Worm (Caenorhabditis elegans) whole organism, early embryonic: ENCODE data around the gene R148.8.

Experiments
- B0310.2 ChIP-seq: sonication (generic microtip); optimal IDR thresholded peaks from 2 replicates; lab custom pipeline; 2016; ENCODE audit warnings: mild to moderate bottlenecking, missing genetic modification characterization, missing compliant biosample characterization
- F13C5.2 ChIP-seq: sonication (generic microtip); optimal IDR thresholded peaks from 2 replicates; lab custom pipeline; 2017; ENCODE audit warnings: mild to moderate bottlenecking, missing genetic modification characterization, inconsistent platforms, missing compliant biosample characterization
- aly-1 ChIP-seq: sonication (generic microtip); optimal IDR thresholded peaks from 2 replicates; lab custom pipeline; 2016; ENCODE audit warnings: missing genetic modification characterization, missing compliant biosample characterization
- ama-1 ChIP-seq: fragments of 150-350 bp; optimal IDR thresholded peaks from 2 replicates; lab custom pipeline; 2014
- ceh-13 ChIP-seq: fragments of 200-800 bp; sonication (Bioruptor generic); optimal IDR thresholded peaks from 2 replicates; lab custom pipeline; 2018; ENCODE audit warnings: mild to moderate bottlenecking, missing genetic modification characterization, missing compliant biosample characterization
- ceh-36 ChIP-seq: sonication (generic microtip); optimal IDR thresholded peaks from 2 replicates; lab custom pipeline; 2016; ENCODE audit warnings: missing genetic modification characterization, inconsistent platforms, missing compliant biosample characterization
- ets-7 ChIP-seq: sonication (generic microtip); optimal IDR thresholded peaks from 2 replicates; lab custom pipeline; 2016; ENCODE audit warnings: missing genotype, missing genetic modification characterization, missing compliant biosample characterization
- flt-1 ChIP-seq: fragments of 200-800 bp; sonication (Bioruptor generic); IDR thresholded peaks from 2 replicates; pipeline ENCODE4 v1.3.6; 2022; ENCODE audit warnings: missing genetic modification characterization, missing compliant biosample characterization
- hmbx-1 ChIP-seq: sonication (generic microtip); optimal IDR thresholded peaks from 2 replicates; lab custom pipeline; 2016; ENCODE audit warnings: mild to moderate bottlenecking, missing genetic modification characterization, missing compliant biosample characterization
- hmg-4 ChIP-seq: fragments of 200-800 bp; sonication (Bioruptor generic); optimal IDR thresholded peaks from 2 replicates; lab custom pipeline; 2018; ENCODE audit warnings: mild to moderate bottlenecking, missing genetic modification characterization, missing compliant biosample characterization
- hnd-1 ChIP-seq: sonication (generic microtip); optimal IDR thresholded peaks from 2 replicates; lab custom pipeline; 2016; ENCODE audit warnings: missing genetic modification characterization, missing compliant biosample characterization
- pes-1 ChIP-seq: fragments of 200-800 bp; sonication (Bioruptor generic); IDR thresholded peaks from 2 replicates; pipeline ENCODE4 v1.3.6; 2022; ENCODE audit warnings: missing genetic modification reagents, missing genetic modification characterization, missing compliant biosample characterization
- scrt-1 ChIP-seq: fragments of 200-800 bp; sonication (Bioruptor generic); IDR thresholded peaks from 2 replicates; pipeline ENCODE4 v1.3.6; 2022; ENCODE audit warnings: missing genetic modification characterization, missing compliant biosample characterization
- sea-1 ChIP-seq: fragments of 200-800 bp; sonication (Bioruptor generic); conservative IDR thresholded peaks from 2 replicates; pipeline ENCODE4 v1.3.6; 2022; ENCODE audit warnings: missing genetic modification characterization, missing compliant biosample characterization
- tbx-11 ChIP-seq: fragments of 200-800 bp; sonication (Bioruptor generic); IDR thresholded peaks from 2 replicates; pipeline ENCODE4 v1.3.6; 2022; ENCODE audit warnings: missing genetic modification characterization, missing compliant biosample characterization
- tbx-37 ChIP-seq: fragments of 200-800 bp; sonication (Bioruptor generic); conservative IDR thresholded peaks from 2 replicates; pipeline ENCODE4 v1.3.6; 2022; ENCODE audit warnings: missing genetic modification reagents, missing genetic modification characterization, missing compliant biosample characterization
- tra-4 ChIP-seq: sonication (generic microtip); optimal IDR thresholded peaks from 2 replicates; lab custom pipeline; 2017; ENCODE audit warnings: missing genetic modification characterization, missing compliant biosample characterization

R148.8 gene

ce11 chrIII:3183377-3183776 lies 7.9 kb upstream of the R148.8 start, which contains the start of gene lmtr-5:
TSS of gene lmtr-5 (plus strand) at chrIII:3183677.
- TF ChIP-seq flt-1 (GFP tag; lab: Robert Waterston, UW) = no peak
- TF ChIP-seq ama-1 (lab: Kevin White, UChicago) = no peak

DNA sequence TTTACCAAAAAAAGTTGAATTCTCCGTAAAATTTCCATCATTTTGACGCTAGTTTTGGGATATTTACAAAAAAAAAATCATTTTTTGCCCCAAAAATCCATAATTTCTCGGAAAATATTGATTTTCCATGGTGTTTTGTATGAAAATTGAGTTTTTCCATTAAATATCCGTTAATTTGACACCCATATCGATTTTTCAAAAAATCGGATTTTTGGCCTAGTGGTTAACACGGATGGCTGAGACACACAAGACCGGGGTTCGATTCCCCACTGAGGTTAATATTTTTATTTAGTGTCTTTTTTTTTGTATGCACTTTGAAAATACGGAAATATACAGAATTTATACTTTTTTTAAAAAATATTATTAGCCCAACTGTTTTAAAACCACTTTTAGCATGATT lies 6.1 kb upstream of the R148.8 start:
- no peak for TF ChIP-seq scrt-1
- TF ChIP-seq tbx-37 (GFP tag; lab: Robert Waterston, UW) = no peak
- TF ChIP-seq hmbx-1 (tag; lab: Kevin White, UChicago) = no peak
- TF ChIP-seq ceh-36 (tag; lab: Kevin White, UChicago) = no peak
- no peak for TF ChIP-seq aly-1 (tag; lab: Kevin White, UChicago)

- TF ChIP-seq flt-1 (GFP tag; lab: Robert Waterston, UW) = no peak
- no peak for TF ChIP-seq hmbx-1 (tag; lab: Kevin White, UChicago)
- no peak for TF ChIP-seq sea-1
- TF ChIP-seq ama-1 (lab: Kevin White, UChicago) = no peak
- TF ChIP-seq ets-7 (tag; lab: Kevin White, UChicago) = no peak
- no peak for TF ChIP-seq hnd-1 (tag; lab: Kevin White, UChicago)
- TF ChIP-seq scrt-1 = no peak
- no peak for TF ChIP-seq tbx-37 (GFP tag; lab: Robert Waterston, UW)
- no peak for TF ChIP-seq tbx-11 (GFP tag; lab: Robert Waterston, UW)
- TF ChIP-seq ceh-13 (GFP tag; lab: Kevin White, UChicago) = no peak
- no peak for TF ChIP-seq B0310.2 (tag; lab: Kevin White, UChicago)
- no peak for TF ChIP-seq pes-1 (GFP tag; lab: Robert Waterston, UW)
These were observed 5.3 kb upstream of the R148.8 start, which contains the start of gene mks-1 for ce11 chrIII:3185980-3186379. TSS of gene mks-1 (plus strand) at chrIII:3186280.

ce11 chrIII:3188564-3188963 lies 2.7 kb upstream of the R148.8 start:
- no peak for TF ChIP-seq scrt-1
- TF ChIP-seq B0310.2 (tag; lab: Kevin White, UChicago) = no peak
- TF ChIP-seq aly-1 (tag; lab: Kevin White, UChicago) = no peak
- TF ChIP-seq sea-1 = no peak
- TF ChIP-seq tbx-37 (GFP tag; lab: Robert Waterston, UW) = no peak
- no peak for TF ChIP-seq ama-1 (lab: Kevin White, UChicago)
- no peak for TF ChIP-seq flt-1 (GFP tag; lab: Robert Waterston, UW)
- no peak for TF ChIP-seq hmg-4 (GFP tag; lab: Kevin White, UChicago)
- no peak for TF ChIP-seq tbx-11 (GFP tag; lab: Robert Waterston, UW)
- TF ChIP-seq pes-1 (GFP tag; lab: Robert Waterston, UW) = no peak
- TF ChIP-seq hnd-1 (tag; lab: Kevin White, UChicago) = no peak

- no peak for TF ChIP-seq flt-1 (GFP tag; lab: Robert Waterston, UW)
- TF ChIP-seq ama-1 (lab: Kevin White, UChicago) = no peak
- no peak for TF ChIP-seq hmg-4 (GFP tag; lab: Kevin White, UChicago)
These were observed 635 bp upstream of the R148.8 start for ce11 chrIII:3190660-3191059.

DNA sequence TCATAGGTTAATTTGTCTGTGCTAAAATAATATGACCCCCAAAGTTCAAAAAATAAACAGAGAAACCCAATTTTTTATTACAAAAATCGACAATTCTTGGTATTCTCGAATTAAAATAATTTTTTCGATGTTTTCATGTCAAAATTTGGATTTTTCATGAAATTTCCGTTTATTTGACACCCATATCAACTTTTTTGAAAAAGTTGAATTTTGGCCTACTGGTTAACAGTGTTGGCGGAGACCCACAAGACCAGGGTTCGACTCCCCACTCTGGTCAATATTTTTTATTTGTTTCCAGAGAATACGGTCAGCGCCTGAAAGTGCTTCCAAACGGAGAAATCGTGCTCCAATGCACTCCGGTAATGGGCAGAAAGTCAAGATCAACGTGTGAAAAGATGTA lies 434 bp downstream of the R148.8 start:
- TF ChIP-seq ama-1 (lab: Kevin White, UChicago) (no peak), ceh-13 (GFP tag; lab: Kevin White, UChicago) (no peak), ceh-36 (tag; lab: Kevin White, UChicago) (no peak), flt-1 (GFP tag; lab: Robert Waterston, UW) (no peak), pes-1 (GFP tag; lab: Robert Waterston, UW) (no peak), tbx-11 (GFP tag; lab: Robert Waterston, UW) (no peak), hmg-4 (GFP tag; lab: Kevin White, UChicago) (no peak)

DNA sequence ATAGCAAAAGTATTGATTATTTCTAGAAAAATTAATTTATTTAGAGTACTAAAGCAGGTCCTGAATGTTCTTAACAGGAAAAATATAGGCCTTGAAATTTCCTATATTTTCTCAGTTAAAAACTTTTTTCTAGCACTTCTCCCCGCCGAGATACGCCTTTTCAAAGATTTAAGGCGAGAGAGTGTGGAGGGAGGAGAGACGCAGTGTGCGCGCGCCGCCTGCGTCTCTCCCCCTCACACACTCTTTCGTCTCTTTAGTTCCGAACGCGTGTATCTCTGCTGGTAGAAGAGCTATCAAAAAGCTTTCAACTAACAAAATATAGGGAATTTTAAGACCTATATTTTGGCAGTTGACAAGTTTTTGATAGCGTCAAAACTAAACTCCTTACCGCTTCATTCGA lies 6.6 kb downstream of the R148.8 start:
- TF ChIP-seq sea-1 (no peak), ama-1 (lab: Kevin White, UChicago) (no peak), scrt-1 (no peak), tra-4 (tag; lab: Kevin White, UChicago) (no peak)

- TF ChIP-seq ceh-36 (tag; lab: Kevin White, UChicago) = no peak
- TF ChIP-seq ets-7 (tag; lab: Kevin White, UChicago) = no peak
- TF ChIP-seq aly-1 (tag; lab: Kevin White, UChicago) = no peak
- TF ChIP-seq tra-4 (tag; lab: Kevin White, UChicago) = no peak
- no peak for TF ChIP-seq flt-1 (GFP tag; lab: Robert Waterston, UW)
- TF ChIP-seq scrt-1 = no peak
- no peak for TF ChIP-seq tbx-37 (GFP tag; lab: Robert Waterston, UW)
- no peak for TF ChIP-seq hmg-4 (GFP tag; lab: Kevin White, UChicago)
- TF ChIP-seq F13C5.2 (tag; lab: Kevin White, UChicago) = no peak
- no peak for TF ChIP-seq hmbx-1 (tag; lab: Kevin White, UChicago)
- TF ChIP-seq hnd-1 (tag; lab: Kevin White, UChicago) = no peak
- TF ChIP-seq tbx-11 (GFP tag; lab: Robert Waterston, UW) = no peak
- no peak for TF ChIP-seq B0310.2 (tag; lab: Kevin White, UChicago)
- TF ChIP-seq ama-1 (lab: Kevin White, UChicago) = no peak
- no peak for TF ChIP-seq pes-1 (GFP tag; lab: Robert Waterston, UW)
These were observed 7.0 kb downstream of the R148.8 start, which contains the start of gene R148.7 for ce11 chrIII:3198307-3198706. TSS of gene R148.7 (minus strand) at chrIII:3198407.
